Worm (Caenorhabditis elegans): Measurements from ENCODE around the gene F48C5.2.

- no peak for TF ChIP-seq him-1 (tag; optimal IDR thresholded peaks at IDR 0.05)
- no peak for TF ChIP-seq W03F9.2 (tag; optimal IDR thresholded peaks at IDR 0.05)
These were observed 45.6 kb upstream of the F48C5.2 start, which contains the start of gene T25C12.3 for ce11 chrX:11499738-11500137.

Measured in whole organism, L4/young adult.